Worm (Caenorhabditis elegans): ENCODE measurements around the gene set-28.
"Not testable (repeated sequence)": the region's sequence is repeated elsewhere in the genome, so short reads cannot be mapped to it uniquely, and the experiment has no call there.

The set-28 gene

ce11 chrX:182119-182741, 33.2 kb downstream of the set-28 start, which contains the start of the genes T08D2.6 and chkr-1:
T08D2.6 (minus strand) TSS chrX:182169.
chkr-1 (plus strand) TSS chrX:182691.
- TF ChIP-seq nhr-77 (tag; optimal IDR thresholded peaks at IDR 0.05); nhr-90 (tag; optimal IDR thresholded peaks at IDR 0.05; ENCODE audit: poor library complexity); pqm-1 (tag; optimal IDR thresholded peaks at IDR 0.05): not testable (repeated sequence)

- TF ChIP-seq C16A3.4 (tag; optimal IDR thresholded peaks at IDR 0.05) = no peak
These were observed 38.3 kb downstream of the set-28 start, which contains the start of the genes T08D2.5 and T08D2.4 for ce11 chrX:177075-177474. T08D2.5 (plus strand) TSS chrX:177375. T08D2.4 (plus strand) TSS chrX:177396.
